Fruit fly (Drosophila melanogaster) whole organism, prepupa: ENCODE results near the gene Yp1.

Experiments
- CG10631 ChIP-seq: fragments of 200-800 bp; sonication (Bioruptor generic); optimal IDR thresholded peaks from 2 replicates; lab custom pipeline; 2016; ENCODE audit warnings: missing biosample characterization, missing genetic modification characterization
- CG10669 ChIP-seq: fragments of 200-800 bp; sonication (Bioruptor generic); optimal IDR thresholded peaks from 3 replicates; lab custom pipeline; 2018; ENCODE audit warnings: missing biosample characterization, mild to moderate bottlenecking, missing genetic modification characterization, moderate library complexity
- CG11294 ChIP-seq: fragments of 200-800 bp; sonication (Bioruptor generic); IDR thresholded peaks from 2 replicates; pipeline ENCODE4 v1.3.6; 2022; ENCODE audit warnings: missing biosample characterization, missing genetic modification characterization
- CG11902 ChIP-seq: fragments of 200-800 bp; sonication (Bioruptor generic); optimal IDR thresholded peaks from 3 replicates; lab custom pipeline; 2016; ENCODE audit warnings: missing biosample characterization, missing genetic modification characterization
- CG15336 ChIP-seq: fragments of 200-800 bp; sonication (Bioruptor generic); IDR thresholded peaks from 2 replicates; pipeline ENCODE4 v1.3.6; 2022; ENCODE audit warnings: missing biosample characterization, missing genetic modification characterization
- CG1621 ChIP-seq: fragments of 200-800 bp; sonication (Bioruptor generic); optimal IDR thresholded peaks from 3 replicates; lab custom pipeline; 2018; ENCODE audit warnings: missing biosample characterization, mild to moderate bottlenecking, missing genetic modification characterization
- CG3032 ChIP-seq: fragments of 200-800 bp; optimal IDR thresholded peaks from 2 replicates; lab custom pipeline; 2019; ENCODE audit warnings: missing biosample characterization, mild to moderate bottlenecking, missing genetic modification characterization, moderate library complexity
- CG31627 ChIP-seq: fragments of 200-800 bp; sonication (Bioruptor generic); optimal IDR thresholded peaks from 3 replicates; lab custom pipeline; 2016; ENCODE audit warnings: missing biosample characterization, missing genetic modification characterization
- CG32006 ChIP-seq: fragments of 200-800 bp; sonication (Bioruptor generic); optimal IDR thresholded peaks from 3 replicates; lab custom pipeline; 2017; ENCODE audit warnings: missing biosample characterization, mild to moderate bottlenecking, missing genetic modification characterization
- CG34406 ChIP-seq: fragments of 200-800 bp; sonication (Bioruptor generic); optimal IDR thresholded peaks from 3 replicates; lab custom pipeline; 2016; ENCODE audit warnings: missing biosample characterization, missing genetic modification characterization
- CG4318 ChIP-seq: fragments of 200-800 bp; sonication (Bioruptor generic); optimal IDR thresholded peaks from 3 replicates; lab custom pipeline; 2017; ENCODE audit warnings: missing biosample characterization, mild to moderate bottlenecking, missing genetic modification characterization
- CG6163 ChIP-seq: fragments of 200-800 bp; sonication (Bioruptor generic); IDR thresholded peaks from 3 replicates; pipeline ENCODE4 v1.3.6; 2022; ENCODE audit warnings: missing biosample characterization, missing genetic modification characterization
- CG6276 ChIP-seq: fragments of 200-800 bp; sonication (Bioruptor generic); optimal IDR thresholded peaks from 2 replicates; lab custom pipeline; 2017; ENCODE audit warnings: missing biosample characterization, mild to moderate bottlenecking, missing genetic modification characterization
- CG6792 ChIP-seq: fragments of 200-800 bp; sonication (Bioruptor generic); optimal IDR thresholded peaks from 3 replicates; lab custom pipeline; 2016; ENCODE audit warnings: missing biosample characterization, missing genetic modification characterization
- CG6808 ChIP-seq: fragments of 200-800 bp; sonication (Bioruptor generic); optimal IDR thresholded peaks from 3 replicates; lab custom pipeline; 2017; ENCODE audit warnings: missing biosample characterization, missing genetic modification characterization, mild to moderate bottlenecking, moderate library complexity, missing genetic modification reagents
- CG8119 ChIP-seq: fragments of 200-800 bp; sonication (Bioruptor generic); IDR thresholded peaks from 3 replicates; pipeline ENCODE4 v1.3.6; 2022; ENCODE audit warnings: missing biosample characterization, missing genetic modification characterization
- CG9139 ChIP-seq: fragments of 200-800 bp; sonication (Bioruptor generic); optimal IDR thresholded peaks from 3 replicates; lab custom pipeline; 2017; ENCODE audit warnings: missing biosample characterization, mild to moderate bottlenecking, missing genetic modification characterization
- Eip78C ChIP-seq: fragments of 200-800 bp; sonication (Bioruptor generic); peaks from one replicate; lab custom pipeline; 2016; ENCODE audit warnings: missing biosample characterization, missing genetic modification characterization
- Eip93F ChIP-seq: fragments of 200-800 bp; sonication (Bioruptor generic); optimal IDR thresholded peaks from 2 replicates; lab custom pipeline; 2016; ENCODE audit warnings: missing biosample characterization, mild to moderate bottlenecking, missing genetic modification characterization
- Ets96B ChIP-seq: fragments of 200-800 bp; optimal IDR thresholded peaks from 2 replicates; lab custom pipeline; 2019; ENCODE audit warnings: missing biosample characterization, mild to moderate bottlenecking, missing genetic modification characterization, moderate library complexity
- Gug ChIP-seq: fragments of 200-800 bp; sonication (Bioruptor generic); IDR thresholded peaks from 2 replicates; pipeline ENCODE4 v1.3.6; 2022; ENCODE audit warnings: missing biosample characterization, missing genetic modification characterization
- Hr39 ChIP-seq: fragments of 200-800 bp; sonication (Bioruptor generic); optimal IDR thresholded peaks from 2 replicates; lab custom pipeline; 2016; ENCODE audit warnings: missing biosample characterization, missing genetic modification characterization
- Hr4 ChIP-seq: fragments of 200-800 bp; sonication (Bioruptor generic); optimal IDR thresholded peaks from 3 replicates; lab custom pipeline; 2016; ENCODE audit warnings: missing biosample characterization, missing genetic modification characterization
- Lpt ChIP-seq: fragments of 200-800 bp; sonication (Bioruptor generic); optimal IDR thresholded peaks from 3 replicates; lab custom pipeline; 2016; ENCODE audit warnings: missing biosample characterization, missing genetic modification characterization
- Met ChIP-seq: fragments of 200-800 bp; sonication (Bioruptor generic); optimal IDR thresholded peaks from 3 replicates; lab custom pipeline; 2016; ENCODE audit warnings: missing biosample characterization, missing genetic modification characterization
- Smox ChIP-seq: fragments of 200-800 bp; sonication (Bioruptor generic); optimal IDR thresholded peaks from 3 replicates; lab custom pipeline; 2016; ENCODE audit warnings: missing biosample characterization, missing genetic modification characterization
- Sox102F ChIP-seq: fragments of 200-800 bp; sonication (Bioruptor generic); optimal IDR thresholded peaks from 2 replicates; lab custom pipeline; 2016; ENCODE audit warnings: missing biosample characterization, mild to moderate bottlenecking, missing genetic modification characterization
- Sox14 ChIP-seq: fragments of 200-800 bp; sonication (Bioruptor generic); optimal IDR thresholded peaks from 3 replicates; lab custom pipeline; 2016; ENCODE audit warnings: missing biosample characterization, missing genetic modification characterization
- Sox15 ChIP-seq: fragments of 200-800 bp; sonication (Bioruptor generic); optimal IDR thresholded peaks from 3 replicates; lab custom pipeline; 2016; ENCODE audit warnings: missing biosample characterization, missing genetic modification characterization
- achi ChIP-seq: fragments of 200-800 bp; sonication (Bioruptor generic); optimal IDR thresholded peaks from 3 replicates; lab custom pipeline; 2016; ENCODE audit warnings: missing biosample characterization, missing genetic modification characterization
- acj6 ChIP-seq: fragments of 200-800 bp; sonication (Bioruptor generic); optimal IDR thresholded peaks from 3 replicates; lab custom pipeline; 2016; ENCODE audit warnings: missing biosample characterization, missing genetic modification characterization
- dac ChIP-seq: fragments of 200-800 bp; sonication (Bioruptor generic); optimal IDR thresholded peaks from 2 replicates; lab custom pipeline; 2017; ENCODE audit warnings: missing biosample characterization, mild to moderate bottlenecking, missing genetic modification characterization
- dsx ChIP-seq: fragments of 200-800 bp; optimal IDR thresholded peaks from 3 replicates; lab custom pipeline; 2019; ENCODE audit warnings: missing biosample characterization, mild to moderate bottlenecking, missing genetic modification characterization, moderate library complexity; ENCODE audit not compliant: poor library complexity, severe bottlenecking
- eg ChIP-seq: fragments of 200-800 bp; sonication (Bioruptor generic); IDR thresholded peaks from 3 replicates; pipeline ENCODE4 v1.3.6; 2022; ENCODE audit warnings: missing biosample characterization, missing genetic modification characterization
- esn ChIP-seq: fragments of 200-800 bp; sonication (Bioruptor generic); optimal IDR thresholded peaks from 2 replicates; lab custom pipeline; 2016; ENCODE audit warnings: missing biosample characterization, mild to moderate bottlenecking, missing genetic modification characterization, moderate library complexity
- fd59A ChIP-seq: fragments of 200-800 bp; sonication (Bioruptor generic); optimal IDR thresholded peaks from 2 replicates; lab custom pipeline; 2017; ENCODE audit warnings: missing biosample characterization, mild to moderate bottlenecking, missing genetic modification characterization, missing genetic modification reagents
- fkh ChIP-seq: fragments of 200-800 bp; sonication (Bioruptor generic); optimal IDR thresholded peaks from 3 replicates; lab custom pipeline; 2017; ENCODE audit warnings: missing biosample characterization, mild to moderate bottlenecking, missing genetic modification characterization, moderate library complexity
- lz ChIP-seq: fragments of 200-800 bp; sonication (Bioruptor generic); optimal IDR thresholded peaks from 3 replicates; lab custom pipeline; 2016; ENCODE audit warnings: missing biosample characterization, missing genetic modification characterization
- net ChIP-seq: fragments of 200-800 bp; sonication (Bioruptor generic); optimal IDR thresholded peaks from 3 replicates; lab custom pipeline; 2016; ENCODE audit warnings: missing biosample characterization, missing genetic modification characterization
- pdm3 ChIP-seq: fragments of 200-800 bp; sonication (Bioruptor generic); optimal IDR thresholded peaks from 3 replicates; lab custom pipeline; 2016; ENCODE audit warnings: missing biosample characterization, missing genetic modification characterization
- salr ChIP-seq, 2 experiments: fragments of 200-800 bp; sonication (Bioruptor generic); optimal IDR thresholded peaks; 3 replicates each; lab custom pipeline; 2016 to 2018; ENCODE audit warnings: missing biosample characterization in 2 of 2, missing genetic modification characterization in 2 of 2, mild to moderate bottlenecking in 1 of 2
- spab ChIP-seq: fragments of 200-800 bp; sonication (Bioruptor generic); optimal IDR thresholded peaks from 2 replicates; lab custom pipeline; 2017; ENCODE audit warnings: missing biosample characterization, mild to moderate bottlenecking, missing genetic modification characterization, missing genetic modification reagents
- ss ChIP-seq, 2 experiments: fragments of 200-800 bp; sonication (Bioruptor generic); optimal IDR thresholded peaks; 2 replicates in 1 of 2; 3 replicates in 1 of 2; lab custom pipeline; 2017 to 2018; ENCODE audit warnings: mild to moderate bottlenecking in 2 of 2, missing biosample characterization in 2 of 2, missing genetic modification characterization in 2 of 2, moderate library complexity in 1 of 2
- svp ChIP-seq: fragments of 200-800 bp; sonication (Bioruptor generic); peaks from one replicate; lab custom pipeline; 2016; ENCODE audit warnings: missing biosample characterization, missing genetic modification characterization
- vri ChIP-seq: fragments of 200-800 bp; sonication (Bioruptor generic); optimal IDR thresholded peaks from 3 replicates; lab custom pipeline; 2016; ENCODE audit warnings: missing biosample characterization, mild to moderate bottlenecking, missing genetic modification characterization

The Yp1 gene

dm6 chrX:10089188-10089587 is 35.6 kb downstream of the Yp1 start:
- TF ChIP-seq CG4318 (GFP tag; lab: Kevin White, UChicago), result no peak
- TF ChIP-seq spab (GFP tag; lab: Kevin White, UChicago), result no peak
- no peak for TF ChIP-seq CG10631
- peak; percentile 69 for TF ChIP-seq svp (GFP tag; lab: Kevin White, UChicago)
- TF ChIP-seq eg (GFP tag; lab: Robert Waterston, UW), result 0 out of 3 replicates have a peak, but pooled peaks have one; percentile 22
- TF ChIP-seq CG6276 (GFP tag; lab: Kevin White, UChicago), result peak; percentile 3
- no peak for TF ChIP-seq dac
- TF ChIP-seq Eip78C (GFP tag; lab: Kevin White, UChicago), result peak; percentile 25
- TF ChIP-seq CG6808, result no peak
- TF ChIP-seq, all 60 proteins: peak for 4

- no peak for TF ChIP-seq CG11294 (GFP tag; lab: Robert Waterston, UW)
- TF ChIP-seq CG34406 (GFP tag; lab: Kevin White, UChicago), result no peak
- TF ChIP-seq Eip78C (GFP tag; lab: Kevin White, UChicago), result peak; percentile 65
- TF ChIP-seq fd59A, result no peak
- TF ChIP-seq vri (GFP tag; lab: Kevin White, UChicago), result no peak
- peak; percentile 62 for TF ChIP-seq svp (GFP tag; lab: Kevin White, UChicago)
- no peak for TF ChIP-seq CG15336
- TF ChIP-seq pdm3 (GFP tag; lab: Kevin White, UChicago), result peak; percentile 14
- no peak for TF ChIP-seq eg (GFP tag; lab: Robert Waterston, UW)
- no peak for TF ChIP-seq ss (GFP tag; optimal IDR thresholded peaks at IDR 0.05; lab: Kevin White, UChicago)
- TF ChIP-seq salr (GFP tag; optimal IDR thresholded peaks at IDR 0.05; lab: Kevin White, UChicago), result no peak
- no peak for TF ChIP-seq CG32006 (GFP tag; lab: Kevin White, UChicago)
- TF ChIP-seq CG1621 (tag; lab: Kevin White, UChicago), result no peak
Observed at dm6 chrX:10092796-10093195, 39.2 kb downstream of the Yp1 start.

DNA sequence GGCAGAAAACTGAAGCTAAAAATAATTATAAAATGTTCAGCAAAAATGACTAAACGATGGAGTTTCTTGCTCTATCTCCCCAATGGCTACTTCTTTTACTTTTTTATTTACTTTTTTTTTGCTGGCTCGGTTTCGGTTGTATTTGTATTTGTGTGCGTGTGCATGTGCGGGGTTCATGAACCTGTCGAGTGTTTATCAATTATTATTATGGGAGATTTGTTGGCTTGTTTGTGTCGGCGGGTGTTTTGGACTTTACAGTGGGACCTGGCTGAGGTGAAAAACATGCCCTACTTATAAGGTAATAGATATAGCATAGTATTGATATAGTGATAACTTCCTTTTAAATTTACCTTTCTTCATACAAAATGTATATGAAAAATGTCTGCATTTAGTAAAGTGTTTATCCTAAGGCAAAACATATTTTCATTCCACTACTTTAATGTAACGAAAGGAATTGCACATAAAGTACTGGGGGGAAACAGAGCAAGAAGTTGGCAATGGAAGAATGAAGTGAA is 50.0 kb downstream of the Yp1 start:
- TF ChIP-seq Smox (GFP tag; lab: Kevin White, UChicago) (peak; percentile 19), svp (GFP tag; lab: Kevin White, UChicago) (peak; percentile 92), lz (GFP tag; lab: Kevin White, UChicago) (peak; percentile 13), Sox102F (GFP tag; lab: Kevin White, UChicago) (peak; percentile 25), Eip93F (GFP tag; lab: Kevin White, UChicago) (no peak), vri (GFP tag; lab: Kevin White, UChicago) (peak; percentile 39), Lpt (no peak), Sox15 (GFP tag; lab: Kevin White, UChicago) (no peak), pdm3 (GFP tag; lab: Kevin White, UChicago) (peak; percentile 18), CG6276 (GFP tag; lab: Kevin White, UChicago) (no peak), CG8119 (GFP tag; lab: Robert Waterston, UW) (no peak), Hr39 (peak; percentile 33), Hr4 (GFP tag; lab: Kevin White, UChicago) (no peak), CG3032 (tag; lab: Kevin White, UChicago) (no peak), CG6792 (no peak), net (GFP tag; lab: Kevin White, UChicago) (no peak), CG31627 (GFP tag; lab: Kevin White, UChicago) (peak; percentile 7), Sox14 (GFP tag; lab: Kevin White, UChicago) (peak; percentile 15), CG15336 (no peak), Ets96B (tag; lab: Kevin White, UChicago) (no peak), CG6808 (no peak), Met (GFP tag; lab: Kevin White, UChicago) (no peak), CG9139 (GFP tag; lab: Kevin White, UChicago) (no peak), Gug (no peak), CG6163 (no peak), fkh (no peak), achi (GFP tag; lab: Kevin White, UChicago) (no peak), CG11902 (no peak), salr (GFP tag; optimal IDR thresholded peaks at IDR 0.05; lab: Kevin White, UChicago) (no peak), acj6 (GFP tag; lab: Kevin White, UChicago) (no peak), dsx (no peak), esn (GFP tag; lab: Kevin White, UChicago) (peak; percentile 18), CG10669 (GFP tag; lab: Kevin White, UChicago) (no peak)
- TF ChIP-seq, all 60 proteins: peak for 10
